Worm (Caenorhabditis elegans) whole organism, midembryonic: ENCODE results near the gene sid-2.

ENCODE experiments used
- cog-1 ChIP-seq: sonication (generic microtip); optimal IDR thresholded peaks from 2 replicates; lab custom pipeline; 2016; ENCODE audit warnings: missing genetic modification characterization, missing compliant biosample characterization
- med-1 ChIP-seq: sonication (generic microtip); optimal IDR thresholded peaks from 2 replicates; lab custom pipeline; 2017; ENCODE audit warnings: missing genetic modification characterization, mild to moderate bottlenecking, missing compliant biosample characterization, antibody characterized with exemption, missing genetic modification reagents; ENCODE audit not compliant: insufficient read depth

- TF ChIP-seq cog-1 (tag; lab: Kevin White, UChicago) (no peak), med-1 (GFP tag; lab: Kevin White, UChicago) (no peak)
Observed at ce11 chrIII:13644279-13644678, 35.0 kb upstream of the sid-2 start.
